Fruit fly (Drosophila melanogaster) whole organism, embryonic: Measurements from ENCODE around the gene CG6067.
A peak's percentile ranks its signal among the peaks of the same experiment; 100 is the strongest.

Source experiments
- Antp ChIP-seq: fragments of 200-800 bp; sonication (Bioruptor generic); optimal IDR thresholded peaks from 3 replicates; lab custom pipeline; 2016; ENCODE audit warnings: missing biosample characterization, missing genetic modification characterization
- CG10209 ChIP-seq: fragments of 200-800 bp; sonication (Bioruptor generic); optimal IDR thresholded peaks from 3 replicates; lab custom pipeline; 2017; ENCODE audit warnings: missing biosample characterization, mild to moderate bottlenecking, missing genetic modification characterization, missing genetic modification reagents
- CG10462 ChIP-seq: fragments of 200-800 bp; sonication (Bioruptor generic); optimal IDR thresholded peaks from 2 replicates; lab custom pipeline; 2016; ENCODE audit warnings: missing biosample characterization, missing genetic modification characterization
- CG10543 ChIP-seq: fragments of 200-800 bp; sonication (Bioruptor generic); optimal IDR thresholded peaks from 3 replicates; lab custom pipeline; 2017; ENCODE audit warnings: missing biosample characterization, mild to moderate bottlenecking, missing genetic modification characterization, moderate library complexity
- CG10654 ChIP-seq: fragments of 200-800 bp; sonication (Bioruptor generic); optimal IDR thresholded peaks from 2 replicates; lab custom pipeline; 2016; ENCODE audit warnings: missing biosample characterization, missing genetic modification characterization
- CG10979 ChIP-seq: fragments of 200-800 bp; sonication (Bioruptor generic); optimal IDR thresholded peaks from 2 replicates; lab custom pipeline; 2018; ENCODE audit warnings: missing biosample characterization, mild to moderate bottlenecking, missing genetic modification characterization, moderate library complexity
- CG11085 ChIP-seq: fragments of 200-800 bp; sonication (Bioruptor generic); IDR thresholded peaks from 2 replicates; pipeline ENCODE4 v1.3.6; 2022; ENCODE audit warnings: missing biosample characterization, missing genetic modification characterization
- CG11093 ChIP-seq: fragments of 200-800 bp; sonication (Bioruptor generic); IDR thresholded peaks from 3 replicates; pipeline ENCODE4 v1.3.6; 2022; ENCODE audit warnings: missing biosample characterization, missing genetic modification characterization
- CG12071 ChIP-seq: fragments of 200-800 bp; sonication (Bioruptor generic); optimal IDR thresholded peaks from 3 replicates; lab custom pipeline; 2018; ENCODE audit warnings: missing biosample characterization, mild to moderate bottlenecking, missing genetic modification characterization
- CG13296 ChIP-seq: fragments of 200-800 bp; sonication (Bioruptor generic); optimal IDR thresholded peaks from 3 replicates; lab custom pipeline; 2018; ENCODE audit warnings: missing biosample characterization, mild to moderate bottlenecking, missing genetic modification characterization
- CG14014 ChIP-seq: fragments of 200-800 bp; sonication (Bioruptor generic); IDR thresholded peaks from 2 replicates; pipeline ENCODE4 v1.3.6; 2022; ENCODE audit warnings: missing biosample characterization, missing genetic modification characterization
- CG14050 ChIP-seq: fragments of 200-800 bp; sonication (Bioruptor generic); IDR thresholded peaks from 3 replicates; pipeline ENCODE4 v1.3.6; 2022; ENCODE audit warnings: missing biosample characterization, missing genetic modification characterization
- CG14965 ChIP-seq: fragments of 200-800 bp; sonication (Bioruptor generic); optimal IDR thresholded peaks from 2 replicates; lab custom pipeline; 2016; ENCODE audit warnings: missing biosample characterization, missing genetic modification characterization, borderline replicate concordance
- CG15479 ChIP-seq: fragments of 200-800 bp; sonication (Bioruptor generic); optimal IDR thresholded peaks from 3 replicates; lab custom pipeline; 2019; ENCODE audit warnings: missing biosample characterization, mild to moderate bottlenecking, missing genetic modification characterization, moderate library complexity
- CG16863 ChIP-seq: fragments of 200-800 bp; sonication (Bioruptor generic); optimal IDR thresholded peaks from 3 replicates; lab custom pipeline; 2016; ENCODE audit warnings: missing biosample characterization, missing genetic modification characterization
- CG17359 ChIP-seq: fragments of 200-800 bp; sonication (Bioruptor generic); optimal IDR thresholded peaks from 3 replicates; lab custom pipeline; 2018; ENCODE audit warnings: missing biosample characterization, mild to moderate bottlenecking, missing genetic modification characterization, moderate library complexity
- CG18619 ChIP-seq: fragments of 200-800 bp; sonication (Bioruptor generic); optimal IDR thresholded peaks from 3 replicates; lab custom pipeline; 2017; ENCODE audit warnings: missing biosample characterization, mild to moderate bottlenecking, missing genetic modification characterization
- CG2199 ChIP-seq: fragments of 200-800 bp; sonication (Bioruptor generic); IDR thresholded peaks from 3 replicates; pipeline ENCODE4 v1.3.6; 2022; ENCODE audit warnings: missing biosample characterization, missing genetic modification characterization
- CG31388 ChIP-seq: fragments of 200-800 bp; sonication (Bioruptor generic); optimal IDR thresholded peaks from 2 replicates; lab custom pipeline; 2016; ENCODE audit warnings: missing biosample characterization, missing genetic modification characterization
- CG34422 ChIP-seq: fragments of 200-800 bp; sonication (Bioruptor generic); IDR thresholded peaks from 3 replicates; pipeline ENCODE4 v1.3.6; 2022; ENCODE audit warnings: missing biosample characterization, missing genetic modification characterization
- CG3838 ChIP-seq: fragments of 200-800 bp; sonication (Bioruptor generic); optimal IDR thresholded peaks from 3 replicates; lab custom pipeline; 2016; ENCODE audit warnings: missing biosample characterization, missing genetic modification characterization
- CG4282 ChIP-seq: fragments of 200-800 bp; sonication (Bioruptor generic); optimal IDR thresholded peaks from 2 replicates; lab custom pipeline; 2016; ENCODE audit warnings: missing biosample characterization, missing genetic modification characterization
- CG4424 ChIP-seq: fragments of 200-800 bp; sonication (Bioruptor generic); optimal IDR thresholded peaks from 3 replicates; lab custom pipeline; 2016; ENCODE audit warnings: missing biosample characterization, missing genetic modification characterization
- CG4707 ChIP-seq: fragments of 200-800 bp; sonication (Bioruptor generic); optimal IDR thresholded peaks from 2 replicates; lab custom pipeline; 2018; ENCODE audit warnings: missing biosample characterization, mild to moderate bottlenecking, missing genetic modification characterization, moderate library complexity
- CG4730 ChIP-seq: fragments of 200-800 bp; sonication (Bioruptor generic); IDR thresholded peaks from 2 replicates; pipeline ENCODE4 v1.3.6; 2022; ENCODE audit warnings: missing biosample characterization, missing genetic modification characterization
- CG7357 ChIP-seq: fragments of 200-800 bp; sonication (Bioruptor generic); IDR thresholded peaks from 3 replicates; pipeline ENCODE4 v1.3.6; 2022; ENCODE audit warnings: missing biosample characterization, missing genetic modification characterization
- CG8478 ChIP-seq: fragments of >200 bp; optimal IDR thresholded peaks from 2 replicates; lab custom pipeline; 2018
- CG9817 ChIP-seq: fragments of 200-800 bp; sonication (Bioruptor generic); optimal IDR thresholded peaks from 2 replicates; lab custom pipeline; 2018; ENCODE audit warnings: missing biosample characterization, mild to moderate bottlenecking, missing genetic modification characterization, moderate library complexity
- Fer3 ChIP-seq: fragments of 200-800 bp; sonication (Bioruptor generic); optimal IDR thresholded peaks from 2 replicates; lab custom pipeline; 2018; ENCODE audit warnings: missing biosample characterization, mild to moderate bottlenecking, missing genetic modification characterization, moderate library complexity
- Gsc ChIP-seq: fragments of 200-800 bp; sonication (Bioruptor generic); IDR thresholded peaks from 2 replicates; pipeline ENCODE4 v1.3.6; 2022; ENCODE audit warnings: missing biosample characterization, missing genetic modification characterization
- H15 ChIP-seq: fragments of 200-800 bp; sonication (Bioruptor generic); IDR thresholded peaks from 3 replicates; pipeline ENCODE4 v1.3.6; 2022; ENCODE audit warnings: missing biosample characterization, missing genetic modification characterization
- H2.0 ChIP-seq: fragments of 200-800 bp; sonication (Bioruptor generic); IDR thresholded peaks from 2 replicates; pipeline ENCODE4 v1.3.6; 2022; ENCODE audit warnings: missing biosample characterization, missing genetic modification characterization
- HHEX ChIP-seq: fragments of 200-800 bp; sonication (Bioruptor generic); optimal IDR thresholded peaks from 3 replicates; lab custom pipeline; 2017; ENCODE audit warnings: missing biosample characterization, mild to moderate bottlenecking, missing genetic modification characterization, missing genetic modification reagents
- NC2α ChIP-seq: fragments of 200-800 bp; sonication (Bioruptor generic); optimal IDR thresholded peaks from 2 replicates; lab custom pipeline; 2016; ENCODE audit warnings: missing biosample characterization, missing genetic modification characterization
- NfI ChIP-seq: fragments of 200-800 bp; sonication (Bioruptor generic); optimal IDR thresholded peaks from 3 replicates; lab custom pipeline; 2018; ENCODE audit warnings: missing biosample characterization, mild to moderate bottlenecking, missing genetic modification characterization, moderate library complexity
- Side ChIP-seq: fragments of 200-800 bp; sonication (Bioruptor generic); optimal IDR thresholded peaks from 2 replicates; lab custom pipeline; 2016; ENCODE audit warnings: missing biosample characterization, missing genetic modification characterization
- al ChIP-seq: fragments of 200-800 bp; sonication (Bioruptor generic); IDR thresholded peaks from 2 replicates; pipeline ENCODE4 v1.3.6; 2022; ENCODE audit warnings: missing biosample characterization, missing genetic modification characterization
- ara ChIP-seq: fragments of 200-800 bp; sonication (Bioruptor generic); IDR thresholded peaks from 2 replicates; pipeline ENCODE4 v1.3.6; 2022; ENCODE audit warnings: missing biosample characterization, missing genetic modification characterization
- br ChIP-seq: fragments of >200 bp; optimal IDR thresholded peaks from 2 replicates; lab custom pipeline; 2017
- cato ChIP-seq: fragments of 200-800 bp; sonication (Bioruptor generic); optimal IDR thresholded peaks from 2 replicates; lab custom pipeline; 2016; ENCODE audit warnings: missing biosample characterization, missing genetic modification characterization, borderline replicate concordance
- ci ChIP-seq: fragments of 200-800 bp; sonication (Bioruptor generic); IDR thresholded peaks from 3 replicates; pipeline ENCODE4 v1.3.6; 2022; ENCODE audit warnings: missing biosample characterization, missing genetic modification characterization
- dimm ChIP-seq: fragments of 200-800 bp; sonication (Bioruptor generic); IDR thresholded peaks from 2 replicates; pipeline ENCODE4 v1.3.6; 2022; ENCODE audit warnings: missing biosample characterization, missing genetic modification characterization
- eyg ChIP-seq: fragments of 200-800 bp; sonication (Bioruptor generic); optimal IDR thresholded peaks from 3 replicates; lab custom pipeline; 2016; ENCODE audit warnings: missing biosample characterization, missing genetic modification characterization
- fu2 ChIP-seq: fragments of 200-800 bp; sonication (Bioruptor generic); optimal IDR thresholded peaks from 2 replicates; lab custom pipeline; 2016; ENCODE audit warnings: missing biosample characterization, missing genetic modification characterization
- gro ChIP-seq: fragments of 200-800 bp; sonication (Bioruptor generic); optimal IDR thresholded peaks from 2 replicates; lab custom pipeline; 2016; ENCODE audit warnings: missing biosample characterization, missing genetic modification characterization
- gsb-n ChIP-seq: fragments of 200-800 bp; sonication (Bioruptor generic); optimal IDR thresholded peaks from 3 replicates; lab custom pipeline; 2018; ENCODE audit warnings: missing biosample characterization, mild to moderate bottlenecking, missing genetic modification characterization
- knrl ChIP-seq: fragments of 200-800 bp; sonication (Bioruptor generic); IDR thresholded peaks from 3 replicates; pipeline ENCODE4 v1.3.6; 2022; ENCODE audit warnings: missing biosample characterization, missing genetic modification characterization; ENCODE audit not compliant: partially characterized antibody
- nerfin-1 ChIP-seq: fragments of 200-800 bp; sonication (Bioruptor generic); optimal IDR thresholded peaks from 3 replicates; lab custom pipeline; 2019; ENCODE audit warnings: missing biosample characterization, mild to moderate bottlenecking, missing genetic modification characterization, moderate library complexity
- rib ChIP-seq: fragments of 200-800 bp; sonication (Bioruptor generic); IDR thresholded peaks from 2 replicates; pipeline ENCODE4 v1.3.6; 2022; ENCODE audit warnings: missing biosample characterization, missing genetic modification characterization
- slp2 ChIP-seq: fragments of 200-800 bp; sonication (Bioruptor generic); optimal IDR thresholded peaks from 2 replicates; lab custom pipeline; 2016; ENCODE audit warnings: missing biosample characterization, missing genetic modification characterization
- stc ChIP-seq: fragments of 200-800 bp; sonication (Bioruptor generic); IDR thresholded peaks from 2 replicates; pipeline ENCODE4 v1.3.6; 2022; ENCODE audit warnings: missing biosample characterization, missing genetic modification characterization
- trh ChIP-seq: fragments of 200-800 bp; sonication (Bioruptor generic); optimal IDR thresholded peaks from 2 replicates; lab custom pipeline; 2016; ENCODE audit warnings: missing biosample characterization, missing genetic modification characterization
- tup ChIP-seq: fragments of 200-800 bp; sonication (Bioruptor generic); optimal IDR thresholded peaks from 2 replicates; lab custom pipeline; 2016; ENCODE audit warnings: missing biosample characterization, mild to moderate bottlenecking, missing genetic modification characterization, moderate library complexity
- vvl ChIP-seq: fragments of 200-800 bp; sonication (Bioruptor generic); IDR thresholded peaks from 2 replicates; pipeline ENCODE4 v1.3.6; 2022; ENCODE audit warnings: missing biosample characterization, missing genetic modification characterization

Gene CG6067

dm6 chrX:5995951-5996350, 40.5 kb downstream of the CG6067 start (continued):
- TF ChIP-seq CG4424 (GFP tag; lab: Kevin White, UChicago) (peak; percentile 23), fu2 (GFP tag; lab: Kevin White, UChicago) (no peak), CG10209 (GFP tag; lab: Kevin White, UChicago) (peak; percentile 9), ci (0 out of 3 replicates have a peak, but pooled peaks have one; percentile 8), gsb-n (tag; lab: Kevin White, UChicago) (no peak), nerfin-1 (tag; lab: Kevin White, UChicago) (no peak), rib (GFP tag; lab: Robert Waterston, UW) (no peak), vvl (no peak), CG34422 (GFP tag; lab: Robert Waterston, UW) (no peak), CG17359 (tag; lab: Kevin White, UChicago) (peak; percentile 30), dimm (GFP tag; lab: Robert Waterston, UW) (no peak), ara (GFP tag; lab: Robert Waterston, UW) (peak; percentile 14; the same call in 1 of the 2 replicates), CG4282 (GFP tag; lab: Kevin White, UChicago) (no peak), CG14014 (GFP tag; lab: Robert Waterston, UW) (no peak), CG14965 (no peak), CG4730 (GFP tag; lab: Robert Waterston, UW) (no peak), CG2199 (GFP tag; lab: Robert Waterston, UW) (no peak), HHEX (no peak), NC2α (no peak), Side (GFP tag; lab: Kevin White, UChicago) (no peak), CG10543 (GFP tag; lab: Kevin White, UChicago) (no peak), CG8478 (lab: Kevin White, UChicago) (no peak), CG10979 (tag; lab: Kevin White, UChicago) (peak; percentile 59), CG4707 (GFP tag; lab: Kevin White, UChicago) (no peak), CG10654 (no peak), CG15479 (no peak), stc (GFP tag; lab: Robert Waterston, UW) (no peak), eyg (GFP tag; lab: Kevin White, UChicago) (no peak), CG16863 (GFP tag; lab: Kevin White, UChicago) (no peak), CG3838 (GFP tag; lab: Kevin White, UChicago) (no peak), Fer3 (tag; lab: Kevin White, UChicago) (no peak), CG10462 (no peak), slp2 (GFP tag; lab: Kevin White, UChicago) (no peak), H15 (GFP tag; lab: Robert Waterston, UW) (no peak), trh (GFP tag; lab: Kevin White, UChicago) (no peak), CG9817 (tag; lab: Kevin White, UChicago) (no peak), CG13296 (GFP tag; lab: Kevin White, UChicago) (no peak), CG11093 (GFP tag; lab: Robert Waterston, UW) (no peak), CG18619 (GFP tag; lab: Kevin White, UChicago) (no peak), Antp (GFP tag; lab: Kevin White, UChicago) (no peak), cato (GFP tag; lab: Kevin White, UChicago) (no peak), CG31388 (GFP tag; lab: Kevin White, UChicago) (no peak), gro (GFP tag; lab: Kevin White, UChicago) (no peak), knrl (GFP tag; lab: Robert Waterston, UW) (no peak), br (lab: Kevin White, UChicago) (no peak), CG7357 (GFP tag; lab: Robert Waterston, UW) (no peak), CG14050 (GFP tag; lab: Robert Waterston, UW) (no peak), al (no peak), NfI (GFP tag; lab: Kevin White, UChicago) (no peak), Gsc (GFP tag; lab: Robert Waterston, UW) (no peak), H2.0 (GFP tag; lab: Robert Waterston, UW) (peak; percentile 48; the same call in 1 of the 2 replicates), CG12071 (no peak), tup (no peak), CG11085 (GFP tag; lab: Robert Waterston, UW) (no peak)
